Worm (Caenorhabditis elegans) whole organism, mixed stage, embryonic: ENCODE data around the gene F41C3.11.

Experiments
- M03D4.4 ChIP-seq: sonication (generic microtip); optimal IDR thresholded peaks from 2 replicates; lab custom pipeline; 2017; ENCODE audit warnings: mild to moderate bottlenecking, missing genetic modification characterization, missing compliant biosample characterization
- ceh-83 ChIP-seq: fragments of 200-800 bp; sonication (Bioruptor generic); optimal IDR thresholded peaks from 2 replicates; lab custom pipeline; 2018; ENCODE audit warnings: mild to moderate bottlenecking, missing genetic modification characterization, missing compliant biosample characterization
- ces-1 ChIP-seq: fragments of 150-350 bp; optimal IDR thresholded peaks from 2 replicates; lab custom pipeline; 2014; ENCODE audit warnings: missing biosample characterization, missing genetic modification reagents, missing genetic modification characterization
- mep-1 ChIP-seq: fragments of 150-350 bp; optimal IDR thresholded peaks from 2 replicates; lab custom pipeline; 2017; ENCODE audit warnings: missing biosample characterization, missing genetic modification reagents, missing genetic modification characterization, inconsistent platforms
- nhr-237 ChIP-seq: fragments of 150-350 bp; optimal IDR thresholded peaks from 2 replicates; lab custom pipeline; 2014; ENCODE audit warnings: missing biosample characterization, missing genetic modification characterization
- pha-4 ChIP-seq: fragments of 150-350 bp; optimal IDR thresholded peaks from 2 replicates; lab custom pipeline; 2018; ENCODE audit warnings: missing biosample characterization, missing genetic modification reagents, missing genetic modification characterization
- snpc-4 ChIP-seq: fragments of 150-350 bp; optimal IDR thresholded peaks from 2 replicates; lab custom pipeline; 2014; ENCODE audit warnings: missing biosample characterization, missing genetic modification characterization
- unc-39 ChIP-seq: fragments of 150-350 bp; optimal IDR thresholded peaks from 2 replicates; lab custom pipeline; 2014; ENCODE audit warnings: missing biosample characterization, missing genetic modification characterization

- no peak for TF ChIP-seq nhr-237 (tag; lab: Kevin White, UChicago)
- no peak for TF ChIP-seq M03D4.4 (tag; lab: Kevin White, UChicago)
- no peak for TF ChIP-seq mep-1 (tag; lab: Kevin White, UChicago)
- TF ChIP-seq ces-1 (GFP tag; lab: Kevin White, UChicago): no peak
- no peak for TF ChIP-seq ceh-83 (GFP tag; lab: Kevin White, UChicago)
- no peak for TF ChIP-seq snpc-4
- no peak for TF ChIP-seq unc-39 (tag; lab: Kevin White, UChicago)
- no peak for TF ChIP-seq pha-4 (tag; lab: Kevin White, UChicago)
Observed at ce11 chrII:4681391-4681790, 52.4 kb downstream of the F41C3.11 start, which contains the start of gene T05A7.7.
